Comparison of ENCODE assay signal across 6 worm cellular contexts in genomic region chrII:13813413-13813812, ce11.
TF ChIP-seq lines count a peak whose summit lies in the region.

No protein-coding gene starts in this region.

TF ChIP-seq in whole organism, L1 larva, 84 proteins besides CTCF, POLR2A, EP300 and RAD21 (continues in another document):
- TF ChIP-seq snpc-4 (tag; optimal IDR thresholded peaks at IDR 0.05; lab: Kevin White, UChicago) (peak; percentile 69), unc-130 (tag; optimal IDR thresholded peaks at IDR 0.05; lab: Kevin White, UChicago) (no peak), swsn-7 (tag; optimal IDR thresholded peaks at IDR 0.05; lab: Kevin White, UChicago) (peak; percentile 16), zip-4 (GFP tag; optimal IDR thresholded peaks at IDR 0.05; lab: Kevin White, UChicago) (no peak), ces-1 (GFP tag; optimal IDR thresholded peaks at IDR 0.05; lab: Kevin White, UChicago) (peak; percentile 58), nhr-20 (tag; optimal IDR thresholded peaks at IDR 0.05; lab: Kevin White, UChicago) (no peak), pag-3 (tag; optimal IDR thresholded peaks at IDR 0.05; lab: Kevin White, UChicago; ENCODE audit: borderline replicate concordance, insufficient read depth) (no peak), rnt-1 (tag; optimal IDR thresholded peaks at IDR 0.05; lab: Kevin White, UChicago) (no peak), tbx-2 (tag; optimal IDR thresholded peaks at IDR 0.05; lab: Kevin White, UChicago) (peak; percentile 31), aha-1 (tag; optimal IDR thresholded peaks at IDR 0.05; lab: Kevin White, UChicago) (no peak), unc-30 (tag; optimal IDR thresholded peaks at IDR 0.05; lab: Kevin White, UChicago) (no peak), C04F5.9 (tag; optimal IDR thresholded peaks at IDR 0.05; lab: Kevin White, UChicago) (no peak), nhr-84 (tag; optimal IDR thresholded peaks at IDR 0.05; lab: Kevin White, UChicago) (no peak), C34B4.2 (tag; optimal IDR thresholded peaks at IDR 0.05; lab: Kevin White, UChicago) (no peak), unc-62 (GFP tag; optimal IDR thresholded peaks at IDR 0.05; lab: Kevin White, UChicago) (no peak), nhr-19 (GFP tag; conservative IDR thresholded peaks at IDR 0.05; lab: Robert Waterston, UW) (no peak)

TF ChIP-seq in whole organism, L2 larva, 48 proteins besides CTCF, POLR2A, EP300 and RAD21:
- TF ChIP-seq ztf-1 (GFP tag; conservative IDR thresholded peaks at IDR 0.05; lab: Robert Waterston, UW), result no peak
- peak; percentile 3 for TF ChIP-seq zag-1 (tag; optimal IDR thresholded peaks at IDR 0.05; lab: Kevin White, UChicago)
- no peak for TF ChIP-seq fos-1 (tag; optimal IDR thresholded peaks at IDR 0.05; lab: Kevin White, UChicago)
- peak in 1 of 2 experiments; percentile 33 for TF ChIP-seq lsy-2 (tag; optimal IDR thresholded peaks at IDR 0.05; lab: Kevin White, UChicago)
- no peak for TF ChIP-seq nhr-23 (tag; optimal IDR thresholded peaks at IDR 0.05; lab: Kevin White, UChicago)
- TF ChIP-seq mdl-1 (tag; optimal IDR thresholded peaks at IDR 0.05; lab: Kevin White, UChicago), result no peak
- peak; percentile 76 for TF ChIP-seq snpc-4 (tag; optimal IDR thresholded peaks at IDR 0.05; lab: Kevin White, UChicago)
- TF ChIP-seq C34F6.9 (tag; optimal IDR thresholded peaks at IDR 0.05; lab: Kevin White, UChicago), result peak; percentile 33
- no peak for TF ChIP-seq lin-39 (tag; optimal IDR thresholded peaks at IDR 0.05; lab: Kevin White, UChicago)
- no peak for TF ChIP-seq lin-13 (GFP tag; optimal IDR thresholded peaks at IDR 0.05; lab: Kevin White, UChicago)
- peak; percentile 15 for TF ChIP-seq sma-9 (GFP tag; optimal IDR thresholded peaks at IDR 0.05; lab: Kevin White, UChicago)
- no peak for TF ChIP-seq sma-9 (tag; optimal IDR thresholded peaks at IDR 0.05; lab: Kevin White, UChicago)
- TF ChIP-seq sma-3 (GFP tag; optimal IDR thresholded peaks at IDR 0.05; lab: Kevin White, UChicago), result no peak
- TF ChIP-seq lin-11 (tag; optimal IDR thresholded peaks at IDR 0.05; lab: Kevin White, UChicago), result no peak
- TF ChIP-seq nhr-11 (tag; optimal IDR thresholded peaks at IDR 0.05; lab: Kevin White, UChicago), result no peak
TF ChIP-seq in whole organism, L2 larva: peak in this region for 5.

TF ChIP-seq in whole organism, L3 larva, 47 proteins besides CTCF, POLR2A, EP300 and RAD21:
- TF ChIP-seq snpc-4 (tag; optimal IDR thresholded peaks at IDR 0.05; lab: Kevin White, UChicago) (peak; percentile 44), nhr-76 (tag; optimal IDR thresholded peaks at IDR 0.05; lab: Kevin White, UChicago) (no peak), nfya-1 (tag; optimal IDR thresholded peaks at IDR 0.05; lab: Kevin White, UChicago; ENCODE audit: insufficient read depth) (peak; percentile 1)

TF ChIP-seq in whole organism, L4 larva, 104 proteins besides CTCF, POLR2A, EP300 and RAD21 (continues in another document):
- TF ChIP-seq sdz-12 (GFP tag; optimal IDR thresholded peaks at IDR 0.05; lab: Kevin White, UChicago) (no peak), Y48G9A.11 (GFP tag; IDR thresholded peaks at IDR 0.05; lab: Robert Waterston, UW) (no peak), nhr-10 (tag; optimal IDR thresholded peaks at IDR 0.05; lab: Kevin White, UChicago) (no peak), lin-13 (GFP tag; optimal IDR thresholded peaks at IDR 0.05; lab: Kevin White, UChicago) (no peak), ces-1 (GFP tag; optimal IDR thresholded peaks at IDR 0.05; lab: Kevin White, UChicago) (peak; percentile 79), madf-9 (GFP tag; conservative IDR thresholded peaks at IDR 0.05; lab: Robert Waterston, UW) (no peak), madf-5 (GFP tag; IDR thresholded peaks at IDR 0.05; lab: Robert Waterston, UW) (no peak), lsy-2 (tag; optimal IDR thresholded peaks at IDR 0.05; lab: Kevin White, UChicago) (peak in 1 of 2 experiments; percentile 0), dmd-9 (GFP tag; IDR thresholded peaks at IDR 0.05; lab: Robert Waterston, UW) (no peak), rbr-2 (tag; optimal IDR thresholded peaks at IDR 0.05; lab: Kevin White, UChicago) (no peak), hif-1 (tag; optimal IDR thresholded peaks at IDR 0.05; lab: Kevin White, UChicago) (no peak), dmd-8 (GFP tag; IDR thresholded peaks at IDR 0.05; lab: Robert Waterston, UW) (no peak), pha-4 (GFP tag; IDR thresholded peaks at IDR 0.05; lab: Robert Waterston, UW) (no peak), pha-4 (tag; optimal IDR thresholded peaks at IDR 0.05; lab: Kevin White, UChicago) (no peak), daf-19 (GFP tag; conservative IDR thresholded peaks at IDR 0.05; lab: Robert Waterston, UW) (no peak), zfp-2 (tag; optimal IDR thresholded peaks at IDR 0.05; lab: Kevin White, UChicago) (no peak), mes-2 (tag; optimal IDR thresholded peaks at IDR 0.05; lab: Kevin White, UChicago; ENCODE audit: poor library complexity, severe bottlenecking) (no peak), dmd-6 (GFP tag; IDR thresholded peaks at IDR 0.05; lab: Robert Waterston, UW) (no peak), ctbp-1 (GFP tag; IDR thresholded peaks at IDR 0.05; lab: Robert Waterston, UW) (peak; percentile 49; the same call in 1 of the 2 replicates), tag-97 (GFP tag; IDR thresholded peaks at IDR 0.05; lab: Robert Waterston, UW) (no peak), spr-1 (tag; optimal IDR thresholded peaks at IDR 0.05; lab: Kevin White, UChicago) (no peak)

TF ChIP-seq in whole organism, late embryonic, 69 proteins besides CTCF, POLR2A, EP300 and RAD21:
- TF ChIP-seq che-1 (tag; optimal IDR thresholded peaks at IDR 0.05; lab: Kevin White, UChicago) (no peak), unc-42 (tag; optimal IDR thresholded peaks at IDR 0.05; lab: Kevin White, UChicago) (peak; percentile 81), hlh-6 (tag; optimal IDR thresholded peaks at IDR 0.05; lab: Kevin White, UChicago) (no peak)

TF ChIP-seq in whole organism, mixed stage, embryonic, 35 proteins besides CTCF, POLR2A, EP300 and RAD21:
- TF ChIP-seq ces-1 (GFP tag; optimal IDR thresholded peaks at IDR 0.05; lab: Kevin White, UChicago) (peak; percentile 69), pha-4 (tag; optimal IDR thresholded peaks at IDR 0.05; lab: Kevin White, UChicago) (no peak)

Comparison
In these comparisons a context has a peak if more than half of its experiments do, and no peak if none do; other contexts are left out.
1. Of the 29 proteins assayed by ChIP-seq in both whole organism, L4 larva and whole organism, L1 larva: peak only in whole organism, L4 larva: none; only in whole organism, L1 larva: fkh-10 and snpc-4; in both: ces-1; in neither: 25; mixed calls (peak in some experiments, not most) for 1.